Worm (Caenorhabditis elegans): ENCODE measurements around the gene xtr-2.

xtr-2 gene

DNA sequence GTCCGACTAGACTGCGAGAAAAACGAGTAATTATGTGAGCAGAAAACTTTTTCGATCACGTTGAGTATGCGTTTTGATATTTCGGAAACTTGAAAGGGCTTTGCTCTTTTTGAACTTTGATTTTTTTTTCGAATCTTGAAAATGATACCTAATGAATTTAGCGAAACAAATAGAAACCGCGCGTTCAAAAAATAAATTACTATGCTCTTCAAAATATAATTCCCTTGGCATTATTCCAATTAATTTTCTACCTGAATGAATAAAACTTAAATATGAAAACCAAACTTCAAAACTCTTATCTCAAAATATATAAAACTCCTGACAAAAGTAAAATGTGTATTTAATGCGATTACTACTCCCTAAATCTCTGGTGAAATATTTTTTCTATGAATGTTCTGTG is at the start of gene xtr-2:
Gene xtr-2 (plus strand): TSS at position 301 of the 400 bp plus-strand sequence.
- TF ChIP-seq lin-13 (GFP tag; optimal IDR thresholded peaks at IDR 0.05) (no peak), lsy-2 (tag; optimal IDR thresholded peaks at IDR 0.05) (no peak), dpl-1 (GFP tag; optimal IDR thresholded peaks at IDR 0.05) (no peak), nhr-237 (tag; optimal IDR thresholded peaks at IDR 0.05) (no peak), vab-15 (tag; optimal IDR thresholded peaks at IDR 0.05) (no peak), lin-15B (tag; optimal IDR thresholded peaks at IDR 0.05) (no peak), efl-1 (optimal IDR thresholded peaks at IDR 0.05) (no peak), efl-1 (GFP tag; optimal IDR thresholded peaks at IDR 0.05 in 1 of 2) (no peak), C16A3.4 (tag; optimal IDR thresholded peaks at IDR 0.05) (no peak), nhr-20 (tag; optimal IDR thresholded peaks at IDR 0.05) (no peak)

ce11 chrX:12270841-12271240 is 44.5 kb upstream of the xtr-2 start, which contains the start of gene otpl-8:
otpl-8 (minus strand) TSS chrX:12270941.
- no peak for TF ChIP-seq nhr-47 (tag; optimal IDR thresholded peaks at IDR 0.05)
- no peak for TF ChIP-seq lsy-2 (tag; optimal IDR thresholded peaks at IDR 0.05)
- TF ChIP-seq nhr-90 (tag; optimal IDR thresholded peaks at IDR 0.05; ENCODE audit: poor library complexity) = no peak
- no peak for TF ChIP-seq hlh-4 (tag; optimal IDR thresholded peaks at IDR 0.05)
- TF ChIP-seq snpc-4 (tag; optimal IDR thresholded peaks at IDR 0.05) = no peak

- TF ChIP-seq Y116A8C.19 (tag; optimal IDR thresholded peaks at IDR 0.05; ENCODE audit: borderline replicate concordance) = no peak
- TF ChIP-seq C34B4.2 (tag; optimal IDR thresholded peaks at IDR 0.05) = no peak
- no peak for TF ChIP-seq egl-27 (tag; optimal IDR thresholded peaks at IDR 0.05)
- no peak for TF ChIP-seq efl-1 (optimal IDR thresholded peaks at IDR 0.05)
- no peak for TF ChIP-seq efl-1 (GFP tag; optimal IDR thresholded peaks at IDR 0.05 in 1 of 2)
- TF ChIP-seq alr-1 (tag; optimal IDR thresholded peaks at IDR 0.05; ENCODE audit: borderline replicate concordance) = no peak
- no peak for TF ChIP-seq isw-1 (GFP tag; IDR thresholded peaks at IDR 0.05)
- TF ChIP-seq unc-86 (tag; optimal IDR thresholded peaks at IDR 0.05) = no peak
- TF ChIP-seq mab-9 (GFP tag; IDR thresholded peaks at IDR 0.05) = no peak
- no peak for TF ChIP-seq snpc-4 (tag; optimal IDR thresholded peaks at IDR 0.05)
Observed at ce11 chrX:12273870-12274269, 41.5 kb upstream of the xtr-2 start, which contains the start of gene H19J13.2. H19J13.2 (minus strand) TSS chrX:12273970.

ce11 chrX:12275577-12275976 is 39.8 kb upstream of the xtr-2 start, which contains the start of gene C04B4.6:
C04B4.6 (minus strand) TSS chrX:12275677.
- TF ChIP-seq unc-86 (tag; optimal IDR thresholded peaks at IDR 0.05) (no peak), jun-1 (tag; optimal IDR thresholded peaks at IDR 0.05) (no peak)

DNA sequence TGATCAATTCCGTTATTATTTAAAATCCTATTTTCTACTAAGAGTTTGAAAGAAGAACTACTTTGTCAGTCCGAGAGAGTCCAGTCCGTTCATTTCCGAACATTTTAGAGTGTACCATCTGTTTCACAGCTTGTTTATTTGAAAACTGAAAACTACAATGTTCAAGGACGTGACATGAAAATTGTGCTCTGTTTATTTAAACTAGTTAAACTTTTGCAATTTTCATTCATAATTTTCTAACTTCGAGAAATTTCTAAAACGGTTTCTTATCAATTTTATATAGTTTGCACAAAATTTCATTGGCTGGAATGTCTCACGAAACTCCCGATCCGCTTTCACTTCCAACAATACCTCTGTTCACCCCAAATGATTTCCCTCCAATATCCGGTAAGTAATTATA is 34.9 kb upstream of the xtr-2 start, which contains the start of gene C04B4.1:
Gene C04B4.1 (plus strand): TSS at position 301 of the 400 bp plus-strand sequence.
- TF ChIP-seq sox-4 (tag; optimal IDR thresholded peaks at IDR 0.05) (no peak), ceh-90 (tag; optimal IDR thresholded peaks at IDR 0.05) (no peak), ets-5 (GFP tag; IDR thresholded peaks at IDR 0.05) (no peak), skn-1 (tag; optimal IDR thresholded peaks at IDR 0.05) (no peak), mdl-1 (tag; optimal IDR thresholded peaks at IDR 0.05) (no peak), pag-3 (tag; optimal IDR thresholded peaks at IDR 0.05; ENCODE audit: borderline replicate concordance, insufficient read depth) (no peak), ceh-82 (tag; optimal IDR thresholded peaks at IDR 0.05) (no peak), zip-4 (GFP tag; optimal IDR thresholded peaks at IDR 0.05) (no peak)

- no peak for TF ChIP-seq C04F5.9 (tag; optimal IDR thresholded peaks at IDR 0.05)
- no peak for TF ChIP-seq efl-3 (GFP tag; optimal IDR thresholded peaks at IDR 0.05)
- no peak for TF ChIP-seq sup-37 (GFP tag; optimal IDR thresholded peaks at IDR 0.05)
- no peak for TF ChIP-seq lsy-2 (tag; optimal IDR thresholded peaks at IDR 0.05)
- no peak for TF ChIP-seq ces-1 (GFP tag; optimal IDR thresholded peaks at IDR 0.05)
- TF ChIP-seq nhr-84 (tag; optimal IDR thresholded peaks at IDR 0.05) = no peak
- TF ChIP-seq lin-13 (GFP tag; optimal IDR thresholded peaks at IDR 0.05) = no peak
- TF ChIP-seq dsc-1 (tag; optimal IDR thresholded peaks at IDR 0.05) = no peak
- no peak for TF ChIP-seq nhr-11 (tag; optimal IDR thresholded peaks at IDR 0.05)
- TF ChIP-seq unc-62 (GFP tag; optimal IDR thresholded peaks at IDR 0.05) = no peak
- TF ChIP-seq dpl-1 (GFP tag; optimal IDR thresholded peaks at IDR 0.05) = no peak
- no peak for TF ChIP-seq rnt-1 (tag; optimal IDR thresholded peaks at IDR 0.05)
- no peak for TF ChIP-seq pag-3 (tag; optimal IDR thresholded peaks at IDR 0.05; ENCODE audit: borderline replicate concordance, insufficient read depth)
- TF ChIP-seq hlh-17 (GFP tag; optimal IDR thresholded peaks at IDR 0.05; ENCODE audit: borderline replicate concordance) = no peak
- TF ChIP-seq zip-4 (GFP tag; optimal IDR thresholded peaks at IDR 0.05) = no peak
- no peak for TF ChIP-seq egl-27 (tag; optimal IDR thresholded peaks at IDR 0.05)
- no peak for TF ChIP-seq nhr-47 (tag; optimal IDR thresholded peaks at IDR 0.05)
Observed at ce11 chrX:12282911-12283310, 32.5 kb upstream of the xtr-2 start, which contains the start of gene C04B4.2. C04B4.2 (plus strand) TSS chrX:12283281.

Data from whole organism, L1 larva.